Fruit fly (Drosophila melanogaster): Measurements from ENCODE around the gene lz.

The lz gene

DNA sequence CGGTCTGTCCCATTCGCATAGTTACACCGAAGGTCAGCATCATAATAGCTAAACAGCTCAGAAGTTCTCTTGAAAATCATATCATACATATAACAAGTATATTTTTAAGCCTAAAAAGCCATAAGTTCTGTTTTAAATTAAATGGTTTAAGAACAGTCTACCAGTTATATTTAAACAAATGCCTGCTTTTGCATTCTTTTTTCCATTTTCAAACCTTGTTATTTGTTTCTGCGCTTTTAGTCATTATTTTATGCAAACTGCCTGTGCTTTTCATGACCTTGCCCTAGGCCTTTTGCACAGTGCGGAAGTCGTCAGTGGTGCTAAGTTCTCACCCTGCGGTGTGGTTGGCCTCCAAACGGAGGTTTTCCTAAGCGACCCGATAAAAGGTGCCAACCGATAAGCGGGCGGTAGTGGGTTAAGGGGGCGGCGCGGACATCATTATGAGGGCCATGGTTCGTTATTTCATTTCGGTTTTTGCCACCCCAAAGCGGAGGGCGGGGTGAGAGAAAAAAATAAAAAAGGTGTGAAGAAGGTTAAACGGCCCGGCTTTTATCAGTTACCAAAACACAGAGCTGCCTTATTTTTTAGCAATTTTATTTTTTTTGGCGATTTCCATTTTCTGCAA, 60.1 kb downstream of the lz start (continued):
- TF ChIP-seq nerfin-2 (GFP tag; IDR thresholded peaks at IDR 0.05; ENCODE audit: partially characterized antibody) (no peak), CG15514 (GFP tag; optimal IDR thresholded peaks at IDR 0.05) (peak; percentile 53), danr (GFP tag; IDR thresholded peaks at IDR 0.05) (no peak), gcm2 (GFP tag; optimal IDR thresholded peaks at IDR 0.05) (no peak), CG17361 (GFP tag; IDR thresholded peaks at IDR 0.05) (peak; percentile 40; the same call in 2 of the 3 replicates), cwo (GFP tag; optimal IDR thresholded peaks at IDR 0.05) (peak; percentile 74), Mad (GFP tag; optimal IDR thresholded peaks at IDR 0.05) (no peak), dpn (GFP tag; optimal IDR thresholded peaks at IDR 0.05) (peak; percentile 34 to 52), HLH3B (GFP tag; IDR thresholded peaks at IDR 0.05) (0 out of 2 replicates have a peak, but pooled peaks have one; percentile 25), CG7839 (tag; optimal IDR thresholded peaks at IDR 0.05) (peak; percentile 79), CG18599 (GFP tag; optimal IDR thresholded peaks at IDR 0.05) (peak; percentile 78), tx (GFP tag; optimal IDR thresholded peaks at IDR 0.05) (peak; percentile 42), Poxn (GFP tag; IDR thresholded peaks at IDR 0.05) (peak; percentile 42; the same call in 1 of the 2 replicates), Ptx1 (GFP tag; IDR thresholded peaks at IDR 0.05) (peak; percentile 63), Dll (GFP tag; IDR thresholded peaks at IDR 0.05; ENCODE audit: partially characterized antibody) (no peak), ab (GFP tag; optimal IDR thresholded peaks at IDR 0.05) (no peak), cato (GFP tag; optimal IDR thresholded peaks at IDR 0.05; ENCODE audit: borderline replicate concordance) (no peak), Max (GFP tag; optimal IDR thresholded peaks at IDR 0.05) (no peak), amos (GFP tag; IDR thresholded peaks at IDR 0.05; ENCODE audit: partially characterized antibody) (no peak), gcm (GFP tag; optimal IDR thresholded peaks at IDR 0.05) (no peak), H15 (GFP tag; IDR thresholded peaks at IDR 0.05) (no peak), sima (GFP tag; optimal IDR thresholded peaks at IDR 0.05) (no peak), schlank (tag; optimal IDR thresholded peaks at IDR 0.05) (peak; percentile 39), Mrtf (GFP tag; IDR thresholded peaks at IDR 0.05) (no peak), Gsc (GFP tag; IDR thresholded peaks at IDR 0.05) (no peak), CG18619 (GFP tag; optimal IDR thresholded peaks at IDR 0.05) (peak; percentile 42), Kr (GFP tag; optimal IDR thresholded peaks at IDR 0.05) (no peak), NC2β (GFP tag; optimal IDR thresholded peaks at IDR 0.05) (no peak), CG12155 (GFP tag; optimal IDR thresholded peaks at IDR 0.05) (peak; percentile 43), CG6689 (GFP tag; IDR thresholded peaks at IDR 0.05) (peak; percentile 63), D19A (tag; optimal IDR thresholded peaks at IDR 0.05) (peak; percentile 9), Hand (GFP tag; optimal IDR thresholded peaks at IDR 0.05) (peak; percentile 60), CG13894 (tag; optimal IDR thresholded peaks at IDR 0.05) (peak; percentile 15), CG6765 (GFP tag; optimal IDR thresholded peaks at IDR 0.05) (no peak), knrl (GFP tag; IDR thresholded peaks at IDR 0.05; ENCODE audit: partially characterized antibody) (no peak), onecut (GFP tag; IDR thresholded peaks at IDR 0.05) (0 out of 2 replicates have a peak, but pooled peaks have one; percentile 21), phol (tag; optimal IDR thresholded peaks at IDR 0.05) (peak; percentile 44), CG6683 (GFP tag; optimal IDR thresholded peaks at IDR 0.05) (peak; percentile 31), wdn (GFP tag; IDR thresholded peaks at IDR 0.05) (no peak), yki (optimal IDR thresholded peaks at IDR 0.05) (no peak), CG15479 (GFP tag; optimal IDR thresholded peaks at IDR 0.05) (no peak), CG4424 (GFP tag; optimal IDR thresholded peaks at IDR 0.05) (peak; percentile 32), az2 (GFP tag; optimal IDR thresholded peaks at IDR 0.05) (peak; percentile 10), Fer1 (GFP tag; optimal IDR thresholded peaks at IDR 0.05) (peak; percentile 79), CG8924 (tag; optimal IDR thresholded peaks at IDR 0.05) (peak; percentile 56), fru (optimal IDR thresholded peaks at IDR 0.05) (no peak), disco-r (GFP tag; optimal IDR thresholded peaks at IDR 0.05) (no peak), ranshi (GFP tag; IDR thresholded peaks at IDR 0.05) (no peak), lbe (GFP tag; optimal IDR thresholded peaks at IDR 0.05) (no peak), CG4820 (GFP tag; optimal IDR thresholded peaks at IDR 0.05) (peak; percentile 1)

All from whole organism, embryonic.